Worm (Caenorhabditis elegans) whole organism, L4 larva: ENCODE results near the gene pqn-90.
"Not testable (repeated sequence)": the region's sequence is repeated elsewhere in the genome, so short reads cannot be mapped to it uniquely, and the experiment has no call there.

Experiments used
- aly-2 ChIP-seq: sonication (generic microtip); optimal IDR thresholded peaks from 2 replicates; lab custom pipeline; 2018; ENCODE audit warnings: missing biosample characterization, missing genetic modification characterization
- ama-1 ChIP-seq: fragments of 150-350 bp; optimal IDR thresholded peaks from 2 replicates; lab custom pipeline; 2014; ENCODE audit warnings: inconsistent platforms, mixed read lengths
- dpl-1 ChIP-seq: fragments of 150-350 bp; optimal IDR thresholded peaks from 2 replicates; lab custom pipeline; 2014; ENCODE audit warnings: missing biosample characterization, missing genetic modification reagents, missing genetic modification characterization

ce11 chrIV:15310965-15311364 lies 19.9 kb upstream of the pqn-90 start:
- TF ChIP-seq dpl-1 (GFP tag; lab: Kevin White, UChicago); aly-2; ama-1: not testable (repeated sequence)
